Worm (Caenorhabditis elegans) whole organism, L4/young adult: Measurements from ENCODE around the gene C04A11.1.

Experiments
- dao-5 ChIP-seq: sonication (generic microtip); optimal IDR thresholded peaks from 2 replicates; lab custom pipeline; 2016; ENCODE audit warnings: missing genotype, missing genetic modification characterization, moderate library complexity, missing compliant biosample characterization
- him-1 ChIP-seq: sonication (generic microtip); optimal IDR thresholded peaks from 2 replicates; lab custom pipeline; 2016; ENCODE audit warnings: missing genotype, missing genetic modification reagents, missing genetic modification characterization, missing compliant biosample characterization

DNA sequence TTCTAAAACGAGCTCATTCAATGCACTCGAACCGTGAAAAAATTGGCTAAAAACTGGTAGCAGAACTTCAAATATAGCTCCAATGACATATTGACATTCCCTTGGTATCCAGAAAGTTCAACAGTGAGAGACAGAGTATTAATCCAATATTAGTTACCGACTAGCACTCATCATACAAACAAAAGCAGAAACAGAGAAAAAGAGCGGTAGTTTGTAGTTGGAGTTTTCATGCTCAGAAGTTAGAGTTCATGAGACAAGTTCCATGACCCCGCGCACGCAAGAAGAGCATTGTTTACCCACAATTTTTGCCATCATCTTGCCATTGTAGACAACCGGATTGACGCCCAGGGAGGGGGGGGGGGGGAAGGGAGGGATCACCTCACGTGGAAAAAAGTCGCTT is 6.0 kb upstream of the C04A11.1 start:
- no peak for TF ChIP-seq him-1 (tag; lab: Kevin White, UChicago)
- TF ChIP-seq dao-5 (tag; lab: Kevin White, UChicago): no peak
